Worm (Caenorhabditis elegans): ENCODE data around the gene C49F8.3.

The C49F8.3 gene

ce11 chrX:13419884-13420339 is 32.6 kb upstream of the C49F8.3 start, which contains the start of gene C29F7.3 (continued):
- no peak for TF ChIP-seq F10B5.3 (tag; optimal IDR thresholded peaks at IDR 0.05)
- TF ChIP-seq nhr-237 (tag; optimal IDR thresholded peaks at IDR 0.05), result no peak
- no peak for TF ChIP-seq zfp-2 (tag; optimal IDR thresholded peaks at IDR 0.05)
- TF ChIP-seq pqm-1 (tag; optimal IDR thresholded peaks at IDR 0.05), result no peak
- no peak for TF ChIP-seq madf-5 (GFP tag; IDR thresholded peaks at IDR 0.05)
- no peak for TF ChIP-seq cey-2 (tag; optimal IDR thresholded peaks at IDR 0.05; ENCODE audit: borderline replicate concordance, insufficient read depth)
- peak; percentile 11 for TF ChIP-seq mxl-3 (GFP tag; optimal IDR thresholded peaks at IDR 0.05)
- TF ChIP-seq ceh-32 (tag; optimal IDR thresholded peaks at IDR 0.05; ENCODE audit: poor library complexity), result no peak
- TF ChIP-seq F44E2.7 (GFP tag; IDR thresholded peaks at IDR 0.05), result no peak

- TF ChIP-seq aha-1 (tag), result peak; percentile 93
- no peak for TF ChIP-seq unc-62 (GFP tag; optimal IDR thresholded peaks at IDR 0.05 in 1 of 2)
- TF ChIP-seq unc-62 (tag; optimal IDR thresholded peaks at IDR 0.05), result no peak
- TF ChIP-seq nhr-6 (tag; optimal IDR thresholded peaks at IDR 0.05), result no peak
- TF ChIP-seq Y105C5A.15 (GFP tag; IDR thresholded peaks at IDR 0.05), result no peak
Observed at ce11 chrX:13417479-13417878, 30.1 kb upstream of the C49F8.3 start.

- TF ChIP-seq F49E8.2 (tag; optimal IDR thresholded peaks at IDR 0.05; ENCODE audit: borderline replicate concordance) (no peak), jun-1 (tag; optimal IDR thresholded peaks at IDR 0.05) (no peak), dve-1 (tag; optimal IDR thresholded peaks at IDR 0.05; ENCODE audit: insufficient read depth) (peak; percentile 84), daf-12 (tag; optimal IDR thresholded peaks at IDR 0.05) (no peak), ces-1 (GFP tag; optimal IDR thresholded peaks at IDR 0.05) (no peak), dmd-6 (GFP tag; IDR thresholded peaks at IDR 0.05) (peak; percentile 48; the same call in 1 of the 2 replicates), R02D3.7 (tag; optimal IDR thresholded peaks at IDR 0.05) (no peak), F10B5.3 (tag; optimal IDR thresholded peaks at IDR 0.05) (no peak), mep-1 (tag; optimal IDR thresholded peaks at IDR 0.05) (peak; percentile 27), lin-1 (GFP tag; IDR thresholded peaks at IDR 0.05) (no peak), daf-16 (GFP tag; optimal IDR thresholded peaks at IDR 0.05) (peak in 1 of 2 experiments; percentile 2), daf-16 (tag; optimal IDR thresholded peaks at IDR 0.05) (peak; percentile 91), Y105C5A.15 (GFP tag; IDR thresholded peaks at IDR 0.05) (no peak), unc-130 (GFP tag; optimal IDR thresholded peaks at IDR 0.05) (no peak), hif-1 (tag; optimal IDR thresholded peaks at IDR 0.05) (peak in 1 of 2 experiments; percentile 28), rbr-2 (tag; optimal IDR thresholded peaks at IDR 0.05) (no peak), nhr-48 (tag; optimal IDR thresholded peaks at IDR 0.05) (peak; percentile 31), nhr-11 (tag; optimal IDR thresholded peaks at IDR 0.05) (no peak), ceh-82 (tag; optimal IDR thresholded peaks at IDR 0.05) (no peak), hlh-11 (tag; optimal IDR thresholded peaks at IDR 0.05) (peak; percentile 53), nhr-28 (tag; optimal IDR thresholded peaks at IDR 0.05) (peak; percentile 97), zag-1 (tag; optimal IDR thresholded peaks at IDR 0.05) (no peak), php-3 (GFP tag; IDR thresholded peaks at IDR 0.05) (0 out of 2 replicates have a peak, but pooled peaks have one; percentile 33), nhr-77 (tag; optimal IDR thresholded peaks at IDR 0.05) (peak; percentile 87), hlh-30 (tag; optimal IDR thresholded peaks at IDR 0.05; ENCODE audit: insufficient read depth) (peak; percentile 10), pqm-1 (tag; optimal IDR thresholded peaks at IDR 0.05) (peak; percentile 47), nhr-102 (tag; optimal IDR thresholded peaks at IDR 0.05) (peak; percentile 1), ztf-11 (tag; optimal IDR thresholded peaks at IDR 0.05) (no peak), unc-62 (GFP tag; optimal IDR thresholded peaks at IDR 0.05 in 1 of 2) (peak in 1 of 2 experiments; percentile 61), unc-62 (tag; optimal IDR thresholded peaks at IDR 0.05) (no peak)
Observed at ce11 chrX:13415722-13416121, 28.4 kb upstream of the C49F8.3 start, which contains the start of gene C29F7.2. TSS of gene C29F7.2 (plus strand) at chrX:13416078.

All from whole organism, L4 larva.